Worm (Caenorhabditis elegans) whole organism, L4/young adult: ENCODE measurements around the gene F22E5.20.

ENCODE experiments used
- dao-5 ChIP-seq: sonication (generic microtip); optimal IDR thresholded peaks from 2 replicates; lab custom pipeline; 2016; ENCODE audit warnings: missing genotype, missing genetic modification characterization, moderate library complexity, missing compliant biosample characterization
- him-1 ChIP-seq: sonication (generic microtip); optimal IDR thresholded peaks from 2 replicates; lab custom pipeline; 2016; ENCODE audit warnings: missing genotype, missing genetic modification reagents, missing genetic modification characterization, missing compliant biosample characterization

- no peak for TF ChIP-seq him-1 (tag; lab: Kevin White, UChicago)
- TF ChIP-seq dao-5 = no peak
Observed at ce11 chrII:2700229-2700628, 26.8 kb upstream of the F22E5.20 start, which contains the start of gene sri-61.
